Fruit fly (Drosophila melanogaster) whole organism, embryonic: ENCODE results near the gene Rab7.

Experiments used
- Aef1 ChIP-seq: fragments of 200-800 bp; sonication (Bioruptor generic); IDR thresholded peaks from 3 replicates; pipeline ENCODE4 v1.3.6; 2022; ENCODE audit warnings: missing biosample characterization, missing genetic modification characterization
- Bgb ChIP-seq: fragments of 200-800 bp; sonication (Bioruptor generic); IDR thresholded peaks from 2 replicates; pipeline ENCODE4 v1.3.6; 2022; ENCODE audit warnings: missing biosample characterization, missing genetic modification characterization; ENCODE audit not compliant: partially characterized antibody
- CG10267 ChIP-seq: fragments of 200-800 bp; sonication (Bioruptor generic); optimal IDR thresholded peaks from 2 replicates; lab custom pipeline; 2018; ENCODE audit warnings: missing biosample characterization, mild to moderate bottlenecking, missing genetic modification characterization, moderate library complexity
- CG10431 ChIP-seq: fragments of 200-800 bp; sonication (Bioruptor generic); optimal IDR thresholded peaks from 3 replicates; lab custom pipeline; 2018; ENCODE audit warnings: missing biosample characterization, mild to moderate bottlenecking, missing genetic modification characterization
- CG10543 ChIP-seq: fragments of 200-800 bp; sonication (Bioruptor generic); optimal IDR thresholded peaks from 3 replicates; lab custom pipeline; 2017; ENCODE audit warnings: missing biosample characterization, mild to moderate bottlenecking, missing genetic modification characterization, moderate library complexity
- CG11247 ChIP-seq: fragments of 200-800 bp; sonication (Bioruptor generic); IDR thresholded peaks from 2 replicates; pipeline ENCODE4 v1.3.6; 2022; ENCODE audit warnings: missing biosample characterization, missing genetic modification characterization
- CG12236 ChIP-seq: fragments of 200-800 bp; sonication (Bioruptor generic); optimal IDR thresholded peaks from 2 replicates; lab custom pipeline; 2016; ENCODE audit warnings: missing biosample characterization, missing genetic modification characterization
- CG14014 ChIP-seq: fragments of 200-800 bp; sonication (Bioruptor generic); IDR thresholded peaks from 2 replicates; pipeline ENCODE4 v1.3.6; 2022; ENCODE audit warnings: missing biosample characterization, missing genetic modification characterization
- CG14050 ChIP-seq: fragments of 200-800 bp; sonication (Bioruptor generic); IDR thresholded peaks from 3 replicates; pipeline ENCODE4 v1.3.6; 2022; ENCODE audit warnings: missing biosample characterization, missing genetic modification characterization
- CG15479 ChIP-seq: fragments of 200-800 bp; sonication (Bioruptor generic); optimal IDR thresholded peaks from 3 replicates; lab custom pipeline; 2019; ENCODE audit warnings: missing biosample characterization, mild to moderate bottlenecking, missing genetic modification characterization, moderate library complexity
- CG1602 ChIP-seq: fragments of 200-800 bp; sonication (Bioruptor generic); optimal IDR thresholded peaks from 3 replicates; lab custom pipeline; 2016; ENCODE audit warnings: missing biosample characterization, missing genetic modification characterization
- CG2202 ChIP-seq: fragments of 200-800 bp; sonication (Bioruptor generic); optimal IDR thresholded peaks from 2 replicates; lab custom pipeline; 2018; ENCODE audit warnings: missing biosample characterization, mild to moderate bottlenecking, missing genetic modification characterization
- CG30020 ChIP-seq: fragments of 200-800 bp; optimal IDR thresholded peaks from 2 replicates; lab custom pipeline; 2019; ENCODE audit warnings: missing biosample characterization, mild to moderate bottlenecking, missing genetic modification characterization, moderate library complexity
- CG30403 ChIP-seq: fragments of 200-800 bp; sonication (Bioruptor generic); optimal IDR thresholded peaks from 3 replicates; lab custom pipeline; 2016; ENCODE audit warnings: missing biosample characterization, missing genetic modification characterization
- CG32532 ChIP-seq: fragments of 200-800 bp; sonication (Bioruptor generic); IDR thresholded peaks from 2 replicates; pipeline ENCODE4 v1.3.6; 2022; ENCODE audit warnings: missing biosample characterization, missing genetic modification characterization
- CG42726 ChIP-seq: fragments of 200-800 bp; sonication (Bioruptor generic); IDR thresholded peaks from 2 replicates; pipeline ENCODE4 v1.3.6; 2022; ENCODE audit warnings: missing biosample characterization, missing genetic modification characterization; ENCODE audit not compliant: partially characterized antibody
- CG6175 ChIP-seq: fragments of 200-800 bp; sonication (Bioruptor generic); IDR thresholded peaks from 3 replicates; pipeline ENCODE4 v1.3.6; 2022; ENCODE audit warnings: missing biosample characterization, missing genetic modification characterization
- CG7372 ChIP-seq: fragments of 200-800 bp; sonication (Bioruptor generic); IDR thresholded peaks from 2 replicates; pipeline ENCODE4 v1.3.6; 2022; ENCODE audit warnings: missing biosample characterization, missing genetic modification characterization
- CG8290 ChIP-seq, 3 experiments: fragments of 200-800 bp; sonication (Bioruptor generic); optimal IDR thresholded peaks; 2 replicates each; lab custom pipeline; 2016 to 2019; ENCODE audit warnings: missing biosample characterization in 3 of 3, missing genetic modification characterization in 3 of 3, mild to moderate bottlenecking in 2 of 3, moderate library complexity in 1 of 3
- CkIIα-i1 ChIP-seq: fragments of 200-800 bp; sonication (Bioruptor generic); IDR thresholded peaks from 2 replicates; pipeline ENCODE4 v1.3.6; 2022; ENCODE audit warnings: missing biosample characterization, missing genetic modification characterization
- CrebB ChIP-seq: fragments of 200-800 bp; sonication (Bioruptor generic); optimal IDR thresholded peaks from 3 replicates; lab custom pipeline; 2018; ENCODE audit warnings: missing biosample characterization, mild to moderate bottlenecking, missing genetic modification characterization
- Dll ChIP-seq: fragments of 200-800 bp; sonication (Bioruptor generic); IDR thresholded peaks from 4 replicates; pipeline ENCODE4 v1.3.6; 2022; ENCODE audit warnings: missing biosample characterization, missing genetic modification characterization; ENCODE audit not compliant: partially characterized antibody
- Doc2 ChIP-seq: fragments of 200-800 bp; sonication (Bioruptor generic); IDR thresholded peaks from 2 replicates; pipeline ENCODE4 v1.3.6; 2022; ENCODE audit warnings: missing biosample characterization, missing genetic modification characterization
- Fer1 ChIP-seq: fragments of 200-800 bp; sonication (Bioruptor generic); optimal IDR thresholded peaks from 2 replicates; lab custom pipeline; 2017; ENCODE audit warnings: missing biosample characterization, mild to moderate bottlenecking, missing genetic modification characterization
- Gug ChIP-seq: fragments of 200-800 bp; sonication (Bioruptor generic); IDR thresholded peaks from 4 replicates; pipeline ENCODE4 v1.3.6; 2022; ENCODE audit warnings: missing biosample characterization, missing genetic modification characterization
- H2.0 ChIP-seq: fragments of 200-800 bp; sonication (Bioruptor generic); IDR thresholded peaks from 2 replicates; pipeline ENCODE4 v1.3.6; 2022; ENCODE audit warnings: missing biosample characterization, missing genetic modification characterization
- MTF-1 ChIP-seq: fragments of 200-800 bp; sonication (Bioruptor generic); optimal IDR thresholded peaks from 2 replicates; lab custom pipeline; 2018; ENCODE audit warnings: missing biosample characterization, mild to moderate bottlenecking, missing genetic modification characterization, borderline replicate concordance
- Mes4 ChIP-seq: fragments of 200-800 bp; sonication (Bioruptor generic); optimal IDR thresholded peaks from 2 replicates; lab custom pipeline; 2016; ENCODE audit warnings: missing biosample characterization, missing genetic modification characterization
- Mrtf ChIP-seq: fragments of 200-800 bp; sonication (Bioruptor generic); IDR thresholded peaks from 3 replicates; pipeline ENCODE4 v1.3.6; 2022; ENCODE audit warnings: missing biosample characterization, missing genetic modification characterization
- Neu2 ChIP-seq: fragments of 200-800 bp; sonication (Bioruptor generic); optimal IDR thresholded peaks from 3 replicates; lab custom pipeline; 2016; ENCODE audit warnings: missing biosample characterization, missing genetic modification characterization, borderline replicate concordance
- PHDP ChIP-seq: fragments of 200-800 bp; sonication (Bioruptor generic); optimal IDR thresholded peaks from 3 replicates; lab custom pipeline; 2018; ENCODE audit warnings: missing biosample characterization, mild to moderate bottlenecking, missing genetic modification characterization, moderate library complexity
- Ravus ChIP-seq: fragments of 200-800 bp; sonication (Bioruptor generic); IDR thresholded peaks from 2 replicates; pipeline ENCODE4 v1.3.6; 2022; ENCODE audit warnings: missing biosample characterization, missing genetic modification characterization
- Scr ChIP-seq: fragments of 200-800 bp; sonication (Bioruptor generic); IDR thresholded peaks from 2 replicates; pipeline ENCODE4 v1.3.6; 2022; ENCODE audit warnings: missing biosample characterization, missing genetic modification characterization; ENCODE audit not compliant: partially characterized antibody
- Trl ChIP-seq, 3 experiments: fragments of >200 bp in 2 of 3; fragments of 200-800 bp in 1 of 3; sonication (Bioruptor generic) in 1 of 3; optimal IDR thresholded peaks; 2 replicates in 1 of 3; 3 replicates in 2 of 3; lab custom pipeline; 2016 to 2017; ENCODE audit warnings: missing biosample characterization in 1 of 3, missing genetic modification characterization in 1 of 3
- ap ChIP-seq: fragments of 200-800 bp; sonication (Bioruptor generic); IDR thresholded peaks from 2 replicates; pipeline ENCODE4 v1.3.6; 2022; ENCODE audit warnings: missing biosample characterization, missing genetic modification characterization
- cato ChIP-seq: fragments of 200-800 bp; sonication (Bioruptor generic); optimal IDR thresholded peaks from 2 replicates; lab custom pipeline; 2016; ENCODE audit warnings: missing biosample characterization, missing genetic modification characterization, borderline replicate concordance
- chinmo ChIP-seq: fragments of 200-800 bp; sonication (Bioruptor generic); IDR thresholded peaks from 4 replicates; pipeline ENCODE4 v1.3.6; 2022; ENCODE audit warnings: missing biosample characterization, missing genetic modification characterization; ENCODE audit not compliant: partially characterized antibody
- gem ChIP-seq: fragments of 200-800 bp; sonication (Bioruptor generic); optimal IDR thresholded peaks from 2 replicates; lab custom pipeline; 2019; ENCODE audit warnings: missing biosample characterization, mild to moderate bottlenecking, missing genetic modification characterization, moderate library complexity
- grn ChIP-seq: fragments of 200-800 bp; sonication (Bioruptor generic); optimal IDR thresholded peaks from 3 replicates; lab custom pipeline; 2017; ENCODE audit warnings: missing biosample characterization, missing genetic modification characterization
- hbn ChIP-seq: fragments of 200-800 bp; sonication (Bioruptor generic); IDR thresholded peaks from 2 replicates; pipeline ENCODE4 v1.3.6; 2022; ENCODE audit warnings: missing biosample characterization, missing genetic modification characterization; ENCODE audit not compliant: partially characterized antibody
- pita ChIP-seq: fragments of 200-800 bp; sonication (Bioruptor generic); optimal IDR thresholded peaks from 2 replicates; lab custom pipeline; 2017; ENCODE audit warnings: missing biosample characterization, mild to moderate bottlenecking, missing genetic modification characterization
- sd ChIP-seq: fragments of 200-800 bp; sonication (Bioruptor generic); optimal IDR thresholded peaks from 3 replicates; lab custom pipeline; 2018; ENCODE audit warnings: missing biosample characterization, mild to moderate bottlenecking, missing genetic modification characterization, moderate library complexity
- slbo ChIP-seq: fragments of 200-800 bp; sonication (Bioruptor generic); IDR thresholded peaks from 2 replicates; pipeline ENCODE4 v1.3.6; 2022; ENCODE audit warnings: missing biosample characterization, missing genetic modification characterization
- toy ChIP-seq: fragments of 200-800 bp; sonication (Bioruptor generic); IDR thresholded peaks from 2 replicates; pipeline ENCODE4 v1.3.6; 2022; ENCODE audit warnings: missing biosample characterization, missing genetic modification characterization
- tup ChIP-seq: fragments of 200-800 bp; sonication (Bioruptor generic); optimal IDR thresholded peaks from 2 replicates; lab custom pipeline; 2016; ENCODE audit warnings: missing biosample characterization, mild to moderate bottlenecking, missing genetic modification characterization, moderate library complexity
- unc-4 ChIP-seq: fragments of 200-800 bp; sonication (Bioruptor generic); IDR thresholded peaks from 2 replicates; pipeline ENCODE4 v1.3.6; 2022; ENCODE audit warnings: missing biosample characterization, missing genetic modification characterization; ENCODE audit not compliant: partially characterized antibody
- usp ChIP-seq: fragments of >200 bp; optimal IDR thresholded peaks from 2 replicates; lab custom pipeline; 2017; ENCODE audit warnings: missing biosample characterization, missing genetic modification characterization

Gene Rab7

DNA sequence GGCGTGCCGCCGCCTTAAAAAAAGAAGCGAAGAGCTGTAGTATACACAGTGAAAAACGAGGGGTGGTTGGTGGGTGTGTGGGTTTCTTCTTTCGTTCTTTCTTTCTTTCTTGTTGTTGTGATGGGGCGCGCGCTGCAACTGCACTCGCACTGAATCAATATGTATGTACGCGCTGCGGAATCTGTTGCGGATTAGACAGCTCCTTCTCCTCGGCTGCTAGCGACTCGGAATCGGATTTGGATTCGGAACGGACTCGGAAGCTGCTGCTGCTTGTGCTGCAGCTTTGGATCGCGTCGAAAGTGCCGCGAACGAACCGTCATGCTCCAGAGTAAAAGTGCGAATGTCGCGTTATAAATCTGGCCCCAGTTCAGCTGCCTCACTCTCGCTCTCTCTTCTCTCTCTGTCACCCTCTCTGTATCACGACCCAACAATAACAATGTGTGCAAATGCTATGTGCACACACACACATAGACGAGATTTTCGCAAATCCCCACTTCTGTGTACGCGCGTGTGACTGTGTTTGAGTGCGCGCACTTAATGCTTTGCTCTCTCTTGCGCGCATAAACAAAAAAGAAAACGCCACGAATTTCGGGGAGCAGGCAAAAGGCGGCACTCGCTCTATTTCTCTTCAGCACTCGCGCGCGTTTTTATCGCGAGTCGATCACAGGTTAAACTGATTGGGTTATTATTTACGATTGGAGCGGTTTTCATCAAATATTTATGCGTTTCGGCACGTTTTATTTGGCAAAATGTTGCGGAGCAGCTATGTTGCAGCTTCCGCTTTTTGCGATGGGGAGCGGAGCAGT is 38.4 kb downstream of the Rab7 start (continued):
- TF ChIP-seq hbn (no peak), cato (GFP tag; lab: Kevin White, UChicago) (no peak), CG2202 (peak; percentile 25), tup (GFP tag; lab: Kevin White, UChicago) (no peak), pita (no peak), unc-4 (GFP tag; lab: Robert Waterston, UW) (peak; percentile 44; the same call in 1 of the 2 replicates), chinmo (GFP tag; lab: Robert Waterston, UW) (peak; percentile 90; the same call in 3 of the 4 replicates), CG6175 (GFP tag; lab: Robert Waterston, UW) (0 out of 3 replicates have a peak, but pooled peaks have one; percentile 24), CG7372 (GFP tag; lab: Robert Waterston, UW) (peak; percentile 25; the same call in 1 of the 2 replicates), CG14014 (GFP tag; lab: Robert Waterston, UW) (peak; percentile 26; the same call in 1 of the 2 replicates), slbo (GFP tag; lab: Robert Waterston, UW) (peak; percentile 8; the same call in 1 of the 2 replicates), Gug (GFP tag; lab: Robert Waterston, UW) (no peak), Bgb (GFP tag; lab: Robert Waterston, UW) (no peak), Mrtf (GFP tag; lab: Robert Waterston, UW) (no peak), CG10431 (GFP tag; lab: Kevin White, UChicago) (no peak), sd (tag; lab: Kevin White, UChicago) (no peak), CG42726 (GFP tag; lab: Robert Waterston, UW) (no peak), CG8290 (GFP tag; optimal IDR thresholded peaks at IDR 0.05; lab: Kevin White, UChicago) (no peak), CG8290 (tag; optimal IDR thresholded peaks at IDR 0.05; lab: Kevin White, UChicago) (peak in 1 of 2 experiments; percentile 32), CkIIα-i1 (GFP tag; lab: Robert Waterston, UW) (no peak), CG1602 (GFP tag; lab: Kevin White, UChicago) (no peak), MTF-1 (GFP tag; lab: Kevin White, UChicago) (peak; percentile 9), toy (GFP tag; lab: Robert Waterston, UW) (0 out of 2 replicates have a peak, but pooled peaks have one; percentile 27), CG12236 (no peak), CG11247 (GFP tag; lab: Robert Waterston, UW) (no peak), Dll (peak; percentile 37; the same call in 1 of the 4 replicates), H2.0 (GFP tag; lab: Robert Waterston, UW) (no peak), Doc2 (GFP tag; lab: Robert Waterston, UW) (no peak), Scr (no peak), PHDP (tag; lab: Kevin White, UChicago) (no peak), grn (GFP tag; lab: Kevin White, UChicago) (no peak), Fer1 (GFP tag; lab: Kevin White, UChicago) (peak; percentile 36), CG14050 (0 out of 3 replicates have a peak, but pooled peaks have one; percentile 12), CG15479 (GFP tag; lab: Kevin White, UChicago) (peak; percentile 53), Trl (optimal IDR thresholded peaks at IDR 0.05; lab: Kevin White, UChicago) (peak; percentile 77 to 92), Trl (GFP tag; optimal IDR thresholded peaks at IDR 0.05; lab: Kevin White, UChicago) (peak; percentile 12), CG30403 (GFP tag; lab: Kevin White, UChicago) (no peak), CG30020 (tag; lab: Kevin White, UChicago) (no peak), Mes4 (GFP tag; lab: Kevin White, UChicago) (no peak), CG10267 (no peak), Neu2 (GFP tag; lab: Kevin White, UChicago) (no peak), usp (no peak), ap (no peak), CrebB (tag; lab: Kevin White, UChicago) (peak; percentile 6), gem (tag; lab: Kevin White, UChicago) (peak; percentile 7), Ravus (GFP tag; lab: Robert Waterston, UW) (no peak), Aef1 (GFP tag; lab: Robert Waterston, UW) (0 out of 3 replicates have a peak, but pooled peaks have one; percentile 21), CG32532 (peak; percentile 52; the same call in 1 of the 2 replicates), CG10543 (no peak)
